Worm (Caenorhabditis elegans) whole organism, L4 larva: ENCODE results near the gene inft-2.

Experiments used
- D1046.2 ChIP-seq: fragments of 200-800 bp; sonication (Bioruptor generic); IDR thresholded peaks from 2 replicates; pipeline ENCODE4 v1.3.6; 2022; ENCODE audit warnings: missing genetic modification characterization, missing compliant biosample characterization
- F44E2.7 ChIP-seq: fragments of 200-800 bp; sonication (Bioruptor generic); IDR thresholded peaks from 2 replicates; pipeline ENCODE4 v2.1.2; 2022; ENCODE audit warnings: missing genetic modification characterization, missing compliant biosample characterization
- R02D3.7 ChIP-seq: fragments of 150-350 bp; sonication (generic microtip); optimal IDR thresholded peaks from 3 replicates; lab custom pipeline; 2014; ENCODE audit warnings: missing biosample characterization, missing genetic modification characterization
- T20F7.1 ChIP-seq: fragments of 200-800 bp; sonication (Bioruptor generic); optimal IDR thresholded peaks from 2 replicates; lab custom pipeline; 2018; ENCODE audit warnings: mild to moderate bottlenecking, missing genetic modification characterization, missing compliant biosample characterization
- Y75B8A.6 ChIP-seq: fragments of 200-800 bp; sonication (Bioruptor generic); IDR thresholded peaks from 2 replicates; pipeline ENCODE4 v1.3.6; 2022; ENCODE audit warnings: missing genetic modification reagents, missing genetic modification characterization, missing compliant biosample characterization
- aha-1 ChIP-seq: fragments of 150-350 bp; peaks from one replicate; lab custom pipeline; 2014; ENCODE audit warnings: missing biosample characterization, missing genetic modification characterization
- arid-1 ChIP-seq: fragments of 200-800 bp; sonication (Bioruptor generic); conservative IDR thresholded peaks from 2 replicates; pipeline ENCODE4 v1.3.6; 2022; ENCODE audit warnings: missing genetic modification reagents, missing genetic modification characterization, missing compliant biosample characterization
- ceh-44 ChIP-seq: fragments of 200-800 bp; sonication (Bioruptor generic); IDR thresholded peaks from 2 replicates; pipeline ENCODE4 v1.3.6; 2022; ENCODE audit warnings: missing genetic modification reagents, missing genetic modification characterization, missing compliant biosample characterization
- ceh-82 ChIP-seq: sonication (generic microtip); optimal IDR thresholded peaks from 2 replicates; lab custom pipeline; 2017; ENCODE audit warnings: missing biosample characterization, missing genetic modification characterization
- daf-8 ChIP-seq: fragments of 200-800 bp; sonication (Bioruptor generic); IDR thresholded peaks from 2 replicates; pipeline ENCODE4 v1.3.6; 2022; ENCODE audit warnings: missing genetic modification characterization, missing compliant biosample characterization
- dmd-6 ChIP-seq: fragments of 200-800 bp; sonication (Bioruptor generic); IDR thresholded peaks from 2 replicates; pipeline ENCODE4 v1.3.6; 2022; ENCODE audit warnings: missing genetic modification reagents, missing genetic modification characterization, missing compliant biosample characterization
- dpl-1 ChIP-seq: fragments of 150-350 bp; optimal IDR thresholded peaks from 2 replicates; lab custom pipeline; 2014; ENCODE audit warnings: missing biosample characterization, missing genetic modification reagents, missing genetic modification characterization
- duxl-1 ChIP-seq: sonication (generic microtip); optimal IDR thresholded peaks from 2 replicates; lab custom pipeline; 2016; ENCODE audit warnings: mild to moderate bottlenecking, missing genetic modification characterization, moderate library complexity, missing compliant biosample characterization; ENCODE audit not compliant: poor library complexity
- egl-43 ChIP-seq: fragments of 200-800 bp; sonication (Bioruptor generic); IDR thresholded peaks from 2 replicates; pipeline ENCODE4 v1.3.6; 2022; ENCODE audit warnings: missing genetic modification reagents, missing genetic modification characterization, missing compliant biosample characterization
- hif-1 ChIP-seq, 2 experiments: sonication (generic microtip); optimal IDR thresholded peaks; 2 replicates each; lab custom pipeline; 2016 to 2017; ENCODE audit warnings: missing compliant biosample characterization in 2 of 2, missing genetic modification characterization in 2 of 2, missing genetic modification reagents in 2 of 2, missing genotype in 2 of 2, mild to moderate bottlenecking in 1 of 2
- hlh-11 ChIP-seq: fragments of 200-800 bp; sonication (Bioruptor generic); optimal IDR thresholded peaks from 2 replicates; lab custom pipeline; 2018; ENCODE audit warnings: mild to moderate bottlenecking, missing genetic modification characterization, missing compliant biosample characterization
- lin-13 ChIP-seq: fragments of 150-350 bp; optimal IDR thresholded peaks from 2 replicates; lab custom pipeline; 2014; ENCODE audit warnings: missing biosample characterization, missing genetic modification reagents, missing genetic modification characterization
- lin-38 ChIP-seq: fragments of 200-800 bp; sonication (Bioruptor generic); IDR thresholded peaks from 2 replicates; pipeline ENCODE4 v1.3.6; 2022; ENCODE audit warnings: missing genetic modification reagents, missing genetic modification characterization, missing compliant biosample characterization
- lin-39 ChIP-seq: fragments of 150-350 bp; optimal IDR thresholded peaks from 2 replicates; lab custom pipeline; 2014; ENCODE audit warnings: missing biosample characterization, missing genetic modification reagents, missing genetic modification characterization
- madf-5 ChIP-seq, 2 experiments: fragments of 200-800 bp; sonication (Bioruptor generic); IDR thresholded peaks; 2 replicates each; pipeline ENCODE4 v1.3.6; 2022; ENCODE audit warnings: missing compliant biosample characterization in 2 of 2, missing genetic modification characterization in 2 of 2
- madf-9 ChIP-seq: fragments of 200-800 bp; sonication (Bioruptor generic); conservative IDR thresholded peaks from 2 replicates; pipeline ENCODE4 v1.3.6; 2022; ENCODE audit warnings: missing genetic modification reagents, missing genetic modification characterization, missing compliant biosample characterization
- mdl-1 ChIP-seq, 2 experiments: fragments of 150-350 bp in 1 of 2; sonication (generic microtip) in 1 of 2; optimal IDR thresholded peaks; 2 replicates each; lab custom pipeline; 2014 to 2017; ENCODE audit warnings: missing biosample characterization in 2 of 2, missing genetic modification characterization in 2 of 2
- mep-1 ChIP-seq: fragments of 150-350 bp; sonication (generic microtip); optimal IDR thresholded peaks from 3 replicates; lab custom pipeline; 2014; ENCODE audit warnings: missing biosample characterization, missing genetic modification characterization
- mxl-3 ChIP-seq: fragments of 200-800 bp; sonication (Bioruptor generic); optimal IDR thresholded peaks from 2 replicates; lab custom pipeline; 2018; ENCODE audit warnings: mild to moderate bottlenecking, missing genetic modification characterization, missing compliant biosample characterization
- nhr-10 ChIP-seq: fragments of 150-350 bp; optimal IDR thresholded peaks from 2 replicates; lab custom pipeline; 2014; ENCODE audit warnings: missing biosample characterization, missing genetic modification characterization
- nhr-102 ChIP-seq: sonication (generic microtip); optimal IDR thresholded peaks from 2 replicates; lab custom pipeline; 2016; ENCODE audit warnings: mild to moderate bottlenecking, missing genetic modification characterization, moderate library complexity, missing compliant biosample characterization
- nhr-237 ChIP-seq: sonication (generic microtip); optimal IDR thresholded peaks from 2 replicates; lab custom pipeline; 2017; ENCODE audit warnings: missing biosample characterization, missing genetic modification characterization
- php-3 ChIP-seq: fragments of 200-800 bp; sonication (Bioruptor generic); IDR thresholded peaks from 2 replicates; pipeline ENCODE4 v1.3.6; 2022; ENCODE audit warnings: missing genetic modification reagents, missing genetic modification characterization, missing compliant biosample characterization
- pqm-1 ChIP-seq: sonication (generic microtip); optimal IDR thresholded peaks from 2 replicates; lab custom pipeline; 2017; ENCODE audit warnings: missing biosample characterization, missing genetic modification characterization
- rbr-2 ChIP-seq: sonication (generic microtip); optimal IDR thresholded peaks from 2 replicates; lab custom pipeline; 2016; ENCODE audit warnings: missing genotype, missing genetic modification characterization, missing compliant biosample characterization
- set-16 ChIP-seq: fragments of 200-800 bp; sonication (Bioruptor generic); IDR thresholded peaks from 2 replicates; pipeline ENCODE4 v1.3.6; 2022; ENCODE audit warnings: missing genetic modification reagents, missing genetic modification characterization, missing compliant biosample characterization
- skn-1 ChIP-seq: fragments of 150-350 bp; optimal IDR thresholded peaks from 2 replicates; lab custom pipeline; 2014; ENCODE audit warnings: missing biosample characterization, missing genetic modification characterization
- snpc-4 ChIP-seq: fragments of 150-350 bp; optimal IDR thresholded peaks from 2 replicates; lab custom pipeline; 2014; ENCODE audit warnings: missing biosample characterization, missing genetic modification characterization
- tag-97 ChIP-seq: fragments of 200-800 bp; sonication (Bioruptor generic); IDR thresholded peaks from 2 replicates; pipeline ENCODE4 v1.3.6; 2022; ENCODE audit warnings: missing genetic modification characterization, missing compliant biosample characterization
- tra-1 ChIP-seq: fragments of 200-800 bp; sonication (Bioruptor generic); IDR thresholded peaks from 2 replicates; pipeline ENCODE4 v1.3.6; 2022; ENCODE audit warnings: missing genetic modification reagents, missing genetic modification characterization, missing compliant biosample characterization
- unc-130 ChIP-seq: sonication (generic microtip); optimal IDR thresholded peaks from 2 replicates; lab custom pipeline; 2016; ENCODE audit warnings: missing genetic modification reagents, missing genetic modification characterization, missing compliant biosample characterization
- unc-62 ChIP-seq, 3 experiments: fragments of 150-350 bp in 1 of 3; sonication (generic microtip); optimal IDR thresholded peaks in 2 of 3; peaks in 1 of 3; 1 replicate in 1 of 3; 2 replicates in 2 of 3; lab custom pipeline; 2014 to 2017; ENCODE audit warnings: missing biosample characterization in 3 of 3, missing genetic modification characterization in 3 of 3, missing genetic modification reagents in 3 of 3, missing genotype in 1 of 3
- vab-7 ChIP-seq: fragments of 200-800 bp; sonication (Bioruptor generic); IDR thresholded peaks from 2 replicates; pipeline ENCODE4 v1.3.6; 2022; ENCODE audit warnings: missing genetic modification reagents, missing genetic modification characterization, missing compliant biosample characterization
- zip-11 ChIP-seq: fragments of 200-800 bp; sonication (Bioruptor generic); IDR thresholded peaks from 2 replicates; pipeline ENCODE4 v1.3.6; 2022; ENCODE audit warnings: missing genetic modification characterization, missing compliant biosample characterization
- zip-2 ChIP-seq: fragments of 150-350 bp; optimal IDR thresholded peaks from 2 replicates; lab custom pipeline; 2014; ENCODE audit warnings: missing biosample characterization, missing genetic modification characterization
- ztf-7 ChIP-seq: fragments of 150-350 bp; optimal IDR thresholded peaks from 2 replicates; lab custom pipeline; 2014; ENCODE audit warnings: missing biosample characterization, missing genetic modification characterization

Gene inft-2

DNA sequence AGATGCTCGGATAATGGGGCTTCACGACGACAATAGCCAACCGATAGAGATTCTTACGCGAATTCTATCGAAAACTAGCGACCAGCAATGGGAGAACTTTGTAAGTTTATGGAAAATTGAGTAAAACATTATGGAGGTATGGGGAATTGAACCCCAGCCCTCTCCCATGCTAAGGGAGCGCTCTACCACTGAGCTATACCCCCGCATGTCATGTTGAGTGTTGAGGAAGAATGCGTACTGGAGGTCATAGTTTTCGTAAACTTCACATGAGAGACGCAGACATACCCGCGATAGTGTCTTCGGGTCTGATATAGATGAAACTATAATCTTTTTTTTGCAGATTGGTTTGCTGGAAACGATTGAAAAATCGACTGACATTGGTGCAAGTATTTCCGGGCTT is 1.3 kb downstream of the inft-2 start (continued):
- TF ChIP-seq php-3 (GFP tag; lab: Robert Waterston, UW) (peak; percentile 50), R02D3.7 (tag; lab: Kevin White, UChicago) (no peak), ztf-7 (tag; lab: Kevin White, UChicago) (peak; percentile 77), Y75B8A.6 (0 out of 2 replicates have a peak, but pooled peaks have one; percentile 65), vab-7 (GFP tag; lab: Robert Waterston, UW) (peak; percentile 83), rbr-2 (tag; lab: Kevin White, UChicago) (peak; percentile 68), hif-1 (tag; optimal IDR thresholded peaks at IDR 0.05; lab: Kevin White, UChicago) (peak in 1 of 2 experiments; percentile 58), pqm-1 (tag; lab: Kevin White, UChicago) (no peak), duxl-1 (tag; lab: Kevin White, UChicago) (peak; percentile 61), zip-2 (peak; percentile 53), daf-8 (GFP tag; lab: Robert Waterston, UW) (no peak), T20F7.1 (GFP tag; lab: Kevin White, UChicago) (no peak), lin-38 (GFP tag; lab: Robert Waterston, UW) (peak; percentile 84), lin-13 (GFP tag; lab: Kevin White, UChicago) (peak; percentile 36)

DNA sequence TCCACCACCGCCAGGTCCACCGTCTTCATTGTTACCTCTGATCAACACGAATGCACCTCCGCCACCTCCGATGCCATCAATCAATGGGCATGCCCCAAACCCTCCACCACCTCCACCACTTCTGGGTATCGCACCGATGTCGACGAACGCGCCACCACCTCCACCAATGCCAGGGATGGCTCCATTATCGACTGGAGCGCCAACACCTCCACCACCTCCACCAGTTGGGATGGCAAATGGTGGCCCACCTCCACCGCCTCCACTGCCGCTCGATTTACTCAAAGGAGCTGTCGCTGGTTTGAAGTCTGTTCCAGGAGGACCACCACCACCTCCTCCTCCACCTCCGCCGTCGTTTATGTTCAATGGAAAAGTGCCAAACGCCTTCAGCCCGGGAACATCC is 2.3 kb downstream of the inft-2 start:
- TF ChIP-seq aha-1 (tag; lab: Kevin White, UChicago) = peak; percentile 69
- TF ChIP-seq D1046.2 (GFP tag; lab: Robert Waterston, UW) = peak; percentile 71; the same call in 1 of the 2 replicates
- no peak for TF ChIP-seq ztf-7 (tag; lab: Kevin White, UChicago)
- TF ChIP-seq set-16 (GFP tag; lab: Robert Waterston, UW) = peak; percentile 90
- TF ChIP-seq, all 104 proteins: peak for 3

DNA sequence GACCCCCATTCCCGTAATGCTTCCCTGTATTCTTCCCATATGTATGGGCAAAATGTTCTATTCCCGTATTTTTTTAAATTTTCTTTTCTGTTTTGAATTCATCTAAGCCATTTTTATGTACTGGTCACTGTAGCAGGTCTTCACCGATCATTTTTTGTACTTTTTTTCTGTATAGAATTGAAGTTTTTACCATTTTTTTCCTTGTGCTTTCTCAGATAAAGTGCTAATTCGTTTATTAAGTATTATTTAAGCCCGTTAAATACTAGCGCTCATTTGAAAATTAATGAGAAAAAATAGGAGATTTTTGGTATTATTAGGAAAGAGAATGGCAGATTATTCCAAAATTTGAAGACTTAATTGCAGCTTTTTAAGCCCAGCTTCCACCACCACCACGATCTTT is 4.6 kb downstream of the inft-2 start:
- TF ChIP-seq ceh-82 (tag; lab: Kevin White, UChicago) (no peak), lin-38 (GFP tag; lab: Robert Waterston, UW) (peak; percentile 40), mep-1 (tag; lab: Kevin White, UChicago) (no peak), arid-1 (GFP tag; lab: Robert Waterston, UW) (0 out of 2 replicates have a peak, but pooled peaks have one; percentile 28), nhr-102 (tag; lab: Kevin White, UChicago) (no peak), egl-43 (GFP tag; lab: Robert Waterston, UW) (no peak)

DNA sequence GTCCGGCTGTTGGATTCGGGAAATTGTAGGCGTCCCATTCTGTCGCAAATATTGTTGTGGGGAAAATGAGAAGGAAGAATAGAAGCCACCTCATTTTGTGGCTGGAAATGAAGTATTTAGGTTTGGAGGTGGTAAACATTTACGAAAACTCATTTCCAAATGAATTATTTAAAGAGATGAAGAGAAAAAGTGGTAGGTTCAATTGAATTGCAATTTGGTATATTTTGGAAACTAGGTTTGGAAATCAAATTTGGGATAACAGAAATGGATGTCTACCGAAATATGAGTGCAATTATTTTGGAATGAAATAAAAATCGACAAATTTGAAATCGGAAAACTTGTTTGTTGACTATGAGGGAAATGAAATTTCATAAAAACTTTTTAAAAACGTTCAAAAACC is 6.7 kb downstream of the inft-2 start, which contains the start of gene F15B9.10:
Gene F15B9.10 (minus strand): TSS at position 101 of the 400 bp plus-strand sequence.
- no peak for TF ChIP-seq dmd-6 (GFP tag; lab: Robert Waterston, UW)
- TF ChIP-seq ceh-82 (tag; lab: Kevin White, UChicago) = no peak
- TF ChIP-seq madf-5 (GFP tag; IDR thresholded peaks at IDR 0.05; lab: Robert Waterston, UW) = no peak
- TF ChIP-seq egl-43 (GFP tag; lab: Robert Waterston, UW) = no peak
- no peak for TF ChIP-seq madf-9 (GFP tag; lab: Robert Waterston, UW)
- peak in 1 of 2 experiments; percentile 3 for TF ChIP-seq unc-62 (GFP tag; optimal IDR thresholded peaks at IDR 0.05 in 1 of 2; lab: Kevin White, UChicago)
- no peak for TF ChIP-seq unc-62 (tag; optimal IDR thresholded peaks at IDR 0.05; lab: Kevin White, UChicago)
- TF ChIP-seq mdl-1 (tag; optimal IDR thresholded peaks at IDR 0.05; lab: Kevin White, UChicago) = no peak

DNA sequence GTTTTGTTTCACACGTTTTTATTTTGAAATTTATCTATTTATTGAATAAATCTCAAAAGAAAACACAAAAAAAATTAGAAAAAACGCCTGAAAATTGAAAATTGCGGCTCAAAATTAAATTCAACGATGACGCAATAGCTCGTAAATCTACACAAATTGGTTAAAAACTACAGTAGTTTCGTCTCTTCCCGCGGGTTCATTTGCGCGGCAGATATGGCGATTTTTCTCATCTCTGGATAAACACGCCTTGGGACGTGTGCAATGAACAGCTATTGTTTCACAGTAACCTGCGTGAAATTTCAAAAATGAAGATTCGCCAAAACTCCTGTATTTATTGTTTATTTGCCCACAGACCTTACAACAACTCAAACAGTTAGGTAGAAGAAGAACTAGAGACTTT is 7.2 kb downstream of the inft-2 start:
- TF ChIP-seq R02D3.7 (tag; lab: Kevin White, UChicago) (peak; percentile 43), nhr-10 (tag; lab: Kevin White, UChicago) (no peak)

DNA sequence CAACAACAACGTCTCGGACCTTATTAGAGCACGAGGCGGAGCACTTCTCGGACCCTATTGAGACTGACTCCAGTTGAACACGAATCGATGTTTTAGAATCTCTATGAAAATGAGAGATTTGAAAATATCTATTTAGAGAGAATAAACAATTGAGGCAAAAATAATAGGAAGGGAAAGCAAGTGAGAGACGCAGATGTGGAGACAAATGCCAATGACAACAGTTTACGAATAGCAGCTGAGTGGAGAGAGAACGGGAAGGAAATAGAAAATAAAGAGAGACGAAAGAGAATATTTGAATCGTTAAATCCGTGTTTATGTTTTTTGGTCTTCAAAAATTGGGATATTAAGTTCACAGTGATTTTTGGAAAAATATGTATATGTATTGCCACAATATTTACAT is 7.7 kb downstream of the inft-2 start:
- TF ChIP-seq hlh-11 (tag; lab: Kevin White, UChicago) (peak; percentile 54), mdl-1 (tag; optimal IDR thresholded peaks at IDR 0.05; lab: Kevin White, UChicago) (peak in 1 of 2 experiments; percentile 34), skn-1 (tag; lab: Kevin White, UChicago) (no peak), zip-11 (no peak), mxl-3 (GFP tag; lab: Kevin White, UChicago) (no peak), ceh-44 (GFP tag; lab: Robert Waterston, UW) (no peak), F44E2.7 (no peak), tra-1 (GFP tag; lab: Robert Waterston, UW) (no peak), dpl-1 (GFP tag; lab: Kevin White, UChicago) (no peak), tag-97 (GFP tag; lab: Robert Waterston, UW) (no peak), snpc-4 (no peak), aha-1 (tag; lab: Kevin White, UChicago) (no peak), nhr-237 (tag; lab: Kevin White, UChicago) (no peak), hif-1 (tag; optimal IDR thresholded peaks at IDR 0.05; lab: Kevin White, UChicago) (no peak), unc-130 (GFP tag; lab: Kevin White, UChicago) (no peak), lin-39 (no peak)
